Worm (Caenorhabditis elegans): ENCODE data around the gene W02B12.11.

The W02B12.11 gene

DNA sequence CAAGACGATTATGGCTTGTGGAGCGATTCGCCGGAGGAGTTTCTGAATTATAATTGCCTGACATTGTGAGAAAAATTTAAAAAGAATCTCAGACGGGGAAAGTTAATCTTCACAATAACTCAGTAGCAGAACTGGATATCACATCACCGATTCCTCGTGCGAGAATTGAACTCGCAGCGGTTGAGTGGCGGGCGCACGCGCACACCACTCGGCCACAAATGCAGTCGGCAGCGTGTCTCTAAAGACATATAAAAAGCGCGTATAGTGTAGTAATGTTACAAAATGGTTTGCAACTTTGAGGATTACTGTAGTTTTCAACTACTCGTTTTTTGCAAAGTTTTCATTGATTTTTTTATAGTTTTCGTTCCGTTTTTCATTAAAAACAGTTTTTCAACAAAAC, 10.9 kb downstream of the W02B12.11 start (continued):
- TF ChIP-seq madf-5 (GFP tag; IDR thresholded peaks at IDR 0.05) (peak; percentile 82 to 97; a peak in 3 of 4 replicates), aha-1 (tag) (peak; percentile 98), zip-2 (tag; optimal IDR thresholded peaks at IDR 0.05) (peak; percentile 51), mdl-1 (tag; optimal IDR thresholded peaks at IDR 0.05) (peak; percentile 34 to 86), R02D3.7 (tag; optimal IDR thresholded peaks at IDR 0.05) (peak; percentile 15), duxl-1 (tag; optimal IDR thresholded peaks at IDR 0.05; ENCODE audit: poor library complexity) (peak; percentile 72), pqm-1 (tag; optimal IDR thresholded peaks at IDR 0.05) (no peak), fos-1 (tag; optimal IDR thresholded peaks at IDR 0.05) (no peak), saeg-2 (GFP tag; IDR thresholded peaks at IDR 0.05) (peak; percentile 93), lin-15B (tag; optimal IDR thresholded peaks at IDR 0.05) (no peak), nhr-28 (tag; optimal IDR thresholded peaks at IDR 0.05) (no peak), lin-39 (tag; optimal IDR thresholded peaks at IDR 0.05) (no peak), cey-2 (tag; optimal IDR thresholded peaks at IDR 0.05; ENCODE audit: borderline replicate concordance, insufficient read depth) (peak; percentile 49), jun-1 (tag; optimal IDR thresholded peaks at IDR 0.05) (peak; percentile 8), ctbp-1 (GFP tag; IDR thresholded peaks at IDR 0.05) (peak; percentile 95), unc-130 (GFP tag; optimal IDR thresholded peaks at IDR 0.05) (peak; percentile 85), F10B5.3 (tag; optimal IDR thresholded peaks at IDR 0.05) (peak; percentile 77), Y48G9A.11 (GFP tag; IDR thresholded peaks at IDR 0.05) (peak; percentile 78), ceh-32 (tag; optimal IDR thresholded peaks at IDR 0.05; ENCODE audit: poor library complexity) (no peak), lin-29 (GFP tag; IDR thresholded peaks at IDR 0.05) (peak; percentile 84), T26A8.4 (GFP tag; IDR thresholded peaks at IDR 0.05) (peak; percentile 88), nhr-25 (tag; optimal IDR thresholded peaks at IDR 0.05; ENCODE audit: borderline replicate concordance, insufficient read depth) (peak; percentile 44), spr-3 (GFP tag; optimal IDR thresholded peaks at IDR 0.05) (peak; percentile 87), unc-62 (GFP tag; optimal IDR thresholded peaks at IDR 0.05 in 1 of 2) (peak in 1 of 2 experiments; percentile 37), unc-62 (tag; optimal IDR thresholded peaks at IDR 0.05) (no peak), tag-97 (GFP tag; IDR thresholded peaks at IDR 0.05) (no peak), nhr-76 (tag; optimal IDR thresholded peaks at IDR 0.05) (no peak), mdt-29 (GFP tag; IDR thresholded peaks at IDR 0.05) (peak; percentile 87), hmg-1.1 (GFP tag; IDR thresholded peaks at IDR 0.05) (peak; percentile 95), tra-1 (GFP tag; IDR thresholded peaks at IDR 0.05) (peak; percentile 93), F49E8.2 (tag; optimal IDR thresholded peaks at IDR 0.05; ENCODE audit: borderline replicate concordance) (peak; percentile 80), daf-16 (GFP tag; optimal IDR thresholded peaks at IDR 0.05) (peak; percentile 61 to 91), daf-16 (tag; optimal IDR thresholded peaks at IDR 0.05) (peak; percentile 68), ceh-62 (tag; optimal IDR thresholded peaks at IDR 0.05) (no peak), nhr-111 (GFP tag; optimal IDR thresholded peaks at IDR 0.05) (peak; percentile 70), ceh-20 (GFP tag; IDR thresholded peaks at IDR 0.05) (peak; percentile 92), lin-13 (GFP tag; optimal IDR thresholded peaks at IDR 0.05) (peak; percentile 73), F37D6.2 (tag; optimal IDR thresholded peaks at IDR 0.05) (peak; percentile 72), zfp-3 (GFP tag; conservative IDR thresholded peaks at IDR 0.05) (0 out of 2 replicates have a peak, but pooled peaks have one; percentile 48), ceh-82 (tag; optimal IDR thresholded peaks at IDR 0.05) (no peak), php-3 (GFP tag; IDR thresholded peaks at IDR 0.05) (peak; percentile 79), hlh-11 (tag; optimal IDR thresholded peaks at IDR 0.05) (peak; percentile 73), nhr-6 (tag; optimal IDR thresholded peaks at IDR 0.05) (no peak), Y105C5A.15 (GFP tag; IDR thresholded peaks at IDR 0.05) (peak; percentile 97), hlh-30 (tag; optimal IDR thresholded peaks at IDR 0.05; ENCODE audit: insufficient read depth) (no peak), D1046.2 (GFP tag; IDR thresholded peaks at IDR 0.05) (peak; percentile 95), mes-2 (tag; optimal IDR thresholded peaks at IDR 0.05; ENCODE audit: poor library complexity, severe bottlenecking) (peak; percentile 88), dmd-8 (GFP tag; IDR thresholded peaks at IDR 0.05) (peak; percentile 100), ceh-44 (GFP tag; IDR thresholded peaks at IDR 0.05) (peak; percentile 92; the same call in 1 of the 2 replicates), fkh-10 (GFP tag; optimal IDR thresholded peaks at IDR 0.05) (peak; percentile 34), zip-11 (GFP tag; IDR thresholded peaks at IDR 0.05) (peak; percentile 91)
